Fruit fly (Drosophila melanogaster): ENCODE results near the gene Ythdf.
A peak's percentile ranks its signal among the peaks of the same experiment; 100 is the strongest.

DNA sequence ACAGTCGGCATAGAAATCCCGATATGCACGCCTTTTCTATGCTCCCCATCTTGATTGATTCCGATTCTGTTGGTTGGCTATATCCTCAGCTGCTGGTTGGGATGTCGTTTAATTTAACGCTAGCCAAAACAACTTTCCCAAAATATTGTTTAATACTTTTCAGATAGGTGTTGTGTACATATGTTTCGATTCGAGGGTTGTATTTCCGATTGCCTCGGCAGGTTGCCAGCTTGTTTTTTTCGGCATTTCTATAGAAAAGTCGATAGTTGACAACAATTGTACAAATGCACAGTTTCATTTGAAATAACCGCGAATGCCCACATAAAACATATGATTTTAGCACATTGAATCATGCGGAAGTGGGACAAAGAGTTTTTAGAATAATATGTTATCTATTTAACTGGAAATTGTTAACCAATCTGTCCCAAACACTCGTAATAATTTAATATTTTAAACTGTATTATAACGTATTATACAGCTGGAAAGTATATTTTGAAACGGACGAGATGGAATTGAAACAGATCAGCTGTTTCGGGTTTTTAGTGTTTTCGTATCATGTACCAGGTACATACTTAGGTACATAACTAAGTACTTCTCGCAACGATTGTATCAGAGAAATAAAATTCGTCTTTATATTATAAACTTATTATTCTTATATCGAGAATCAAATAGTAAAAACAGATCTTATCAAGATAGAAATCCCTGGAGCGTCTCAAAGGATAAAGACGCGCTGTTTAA, 15.6 kb upstream of the Ythdf start, which contains the start of gene CG31109:
- TF ChIP-seq CG10669 (GFP tag; optimal IDR thresholded peaks at IDR 0.05) (no peak), Hr39 (GFP tag; optimal IDR thresholded peaks at IDR 0.05) (no peak), lz (GFP tag; optimal IDR thresholded peaks at IDR 0.05) (peak; percentile 12), CG3919 (GFP tag; optimal IDR thresholded peaks at IDR 0.05) (no peak), CG9139 (GFP tag; optimal IDR thresholded peaks at IDR 0.05) (no peak), CG6163 (GFP tag; IDR thresholded peaks at IDR 0.05) (no peak), CG32006 (GFP tag; optimal IDR thresholded peaks at IDR 0.05) (no peak), CG6792 (GFP tag; optimal IDR thresholded peaks at IDR 0.05) (no peak), CG15336 (GFP tag; IDR thresholded peaks at IDR 0.05) (no peak), topi (GFP tag; optimal IDR thresholded peaks at IDR 0.05) (no peak)

Data from whole organism, prepupa.